Worm (Caenorhabditis elegans) whole organism, L4 larva: ENCODE results near the gene rbm-34.

ENCODE experiments used
- daf-12 ChIP-seq: fragments of 150-350 bp; optimal IDR thresholded peaks from 2 replicates; lab custom pipeline; 2014; ENCODE audit warnings: missing biosample characterization, missing genetic modification reagents, missing genetic modification characterization
- egl-27 ChIP-seq: sonication (generic microtip); optimal IDR thresholded peaks from 3 replicates; lab custom pipeline; 2017; ENCODE audit warnings: missing biosample characterization, missing genetic modification reagents, missing genetic modification characterization
- egl-43 ChIP-seq: fragments of 200-800 bp; sonication (Bioruptor generic); IDR thresholded peaks from 2 replicates; pipeline ENCODE4 v1.3.6; 2022; ENCODE audit warnings: missing genetic modification reagents, missing genetic modification characterization, missing compliant biosample characterization
- lin-15B ChIP-seq: fragments of 150-350 bp; sonication (generic microtip); optimal IDR thresholded peaks from 3 replicates; lab custom pipeline; 2014; ENCODE audit warnings: missing biosample characterization, missing genetic modification characterization
- nhr-237 ChIP-seq: sonication (generic microtip); optimal IDR thresholded peaks from 2 replicates; lab custom pipeline; 2017; ENCODE audit warnings: missing biosample characterization, missing genetic modification characterization
- pha-4 ChIP-seq, 2 experiments: fragments of 150-350 bp in 1 of 2; fragments of 200-800 bp in 1 of 2; sonication (Bioruptor generic) in 1 of 2; IDR thresholded peaks in 1 of 2; optimal IDR thresholded peaks in 1 of 2; 2 replicates each; pipeline versions ENCODE4 v1.3.6 to Lab custom; 2014 to 2022; ENCODE audit warnings: missing genetic modification characterization in 2 of 2, missing genetic modification reagents in 2 of 2, missing biosample characterization in 1 of 2, missing compliant biosample characterization in 1 of 2
- saeg-2 ChIP-seq: fragments of 200-800 bp; sonication (Bioruptor generic); IDR thresholded peaks from 2 replicates; pipeline ENCODE4 v1.3.6; 2022; ENCODE audit warnings: missing genetic modification reagents, missing genetic modification characterization, missing compliant biosample characterization

ce11 chrIV:12114498-12114897, 29.3 kb downstream of the rbm-34 start:
- TF ChIP-seq pha-4 (GFP tag; IDR thresholded peaks at IDR 0.05; lab: Robert Waterston, UW) (no peak), pha-4 (tag; optimal IDR thresholded peaks at IDR 0.05; lab: Kevin White, UChicago) (no peak), egl-27 (tag; lab: Kevin White, UChicago) (no peak), egl-43 (GFP tag; lab: Robert Waterston, UW) (no peak), lin-15B (no peak), saeg-2 (GFP tag; lab: Robert Waterston, UW) (no peak), nhr-237 (tag; lab: Kevin White, UChicago) (no peak), daf-12 (tag; lab: Kevin White, UChicago) (no peak)
